Fruit fly (Drosophila melanogaster): Measurements from ENCODE around the gene CG12065.
A peak's percentile ranks its signal among the peaks of the same experiment; 100 is the strongest.

CG12065 gene

dm6 chrX:8574672-8575350, 705 bp downstream of the CG12065 start (continued):
- peak; percentile 4 for TF ChIP-seq phol (tag; optimal IDR thresholded peaks at IDR 0.05)
- no peak for TF ChIP-seq CG11085 (GFP tag; IDR thresholded peaks at IDR 0.05)
- TF ChIP-seq HLH4C (GFP tag; IDR thresholded peaks at IDR 0.05; ENCODE audit: partially characterized antibody), result no peak
- no peak for TF ChIP-seq CG6683 (GFP tag; optimal IDR thresholded peaks at IDR 0.05)
- TF ChIP-seq CG5953 (GFP tag; IDR thresholded peaks at IDR 0.05), result no peak
- peak; percentile 81 for TF ChIP-seq CG6689 (GFP tag; IDR thresholded peaks at IDR 0.05)
- peak; percentile 11 for TF ChIP-seq CG10979 (tag; optimal IDR thresholded peaks at IDR 0.05)
- no peak for TF ChIP-seq CG3726 (GFP tag; IDR thresholded peaks at IDR 0.05)
- no peak for TF ChIP-seq Hr78 (GFP tag; optimal IDR thresholded peaks at IDR 0.05)
- TF ChIP-seq row (GFP tag; IDR thresholded peaks at IDR 0.05), result peak; percentile 53
- no peak for TF ChIP-seq sob (GFP tag; IDR thresholded peaks at IDR 0.05)
- no peak for TF ChIP-seq cg (GFP tag; optimal IDR thresholded peaks at IDR 0.05)
- no peak for TF ChIP-seq croc (GFP tag; conservative IDR thresholded peaks at IDR 0.05)
- no peak for TF ChIP-seq CG10959 (GFP tag; IDR thresholded peaks at IDR 0.05)
- TF ChIP-seq prd (optimal IDR thresholded peaks at IDR 0.05), result no peak
- TF ChIP-seq prd (GFP tag; IDR thresholded peaks at IDR 0.05), result peak; percentile 50; the same call in 1 of the 3 replicates
- no peak for TF ChIP-seq shn (GFP tag; optimal IDR thresholded peaks at IDR 0.05)
- peak in 1 of 2 experiments; percentile 88 for TF ChIP-seq eve (GFP tag; optimal IDR thresholded peaks at IDR 0.05)
- 0 out of 2 replicates have a peak, but pooled peaks have one; percentile 40 for TF ChIP-seq E2f1 (GFP tag; IDR thresholded peaks at IDR 0.05)
- peak; percentile 56 for TF ChIP-seq CG7839 (tag; optimal IDR thresholded peaks at IDR 0.05)
- no peak for TF ChIP-seq ab (GFP tag; optimal IDR thresholded peaks at IDR 0.05)
- TF ChIP-seq CG1529 (GFP tag; optimal IDR thresholded peaks at IDR 0.05), result no peak
- no peak for TF ChIP-seq BEAF-32 (GFP tag; optimal IDR thresholded peaks at IDR 0.05)
- no peak for TF ChIP-seq CG12236 (GFP tag; optimal IDR thresholded peaks at IDR 0.05)
- 0 out of 2 replicates have a peak, but pooled peaks have one; percentile 17 for TF ChIP-seq dimm (GFP tag; IDR thresholded peaks at IDR 0.05)
- TF ChIP-seq dysf (GFP tag; IDR thresholded peaks at IDR 0.05), result peak; percentile 57; the same call in 1 of the 3 replicates
- TF ChIP-seq stwl (tag; optimal IDR thresholded peaks at IDR 0.05), result no peak
- no peak for TF ChIP-seq Dad (GFP tag; optimal IDR thresholded peaks at IDR 0.05)
- TF ChIP-seq CG15696 (tag; optimal IDR thresholded peaks at IDR 0.05), result no peak
- TF ChIP-seq hb (GFP tag; IDR thresholded peaks at IDR 0.05; ENCODE audit: partially characterized antibody), result no peak
- no peak for TF ChIP-seq Jarid2 (GFP tag; optimal IDR thresholded peaks at IDR 0.05)
- peak; percentile 13 for TF ChIP-seq CG10209 (GFP tag; optimal IDR thresholded peaks at IDR 0.05)
- no peak for TF ChIP-seq hth (optimal IDR thresholded peaks at IDR 0.05)
- no peak for TF ChIP-seq Dll (GFP tag; IDR thresholded peaks at IDR 0.05; ENCODE audit: partially characterized antibody)
- TF ChIP-seq CG2129 (GFP tag; IDR thresholded peaks at IDR 0.05; ENCODE audit: partially characterized antibody), result no peak
- peak; percentile 14 for TF ChIP-seq CG7556 (GFP tag; optimal IDR thresholded peaks at IDR 0.05)
- TF ChIP-seq CG13287 (GFP tag; IDR thresholded peaks at IDR 0.05; ENCODE audit: partially characterized antibody), result no peak
- no peak for TF ChIP-seq CG3995 (GFP tag; optimal IDR thresholded peaks at IDR 0.05)
- TF ChIP-seq CG13775 (GFP tag; optimal IDR thresholded peaks at IDR 0.05), result no peak
- TF ChIP-seq HLHmδ (GFP tag; optimal IDR thresholded peaks at IDR 0.05), result no peak
- TF ChIP-seq chinmo (GFP tag; IDR thresholded peaks at IDR 0.05; ENCODE audit: partially characterized antibody), result peak; percentile 76; the same call in 3 of the 4 replicates
- TF ChIP-seq CG14860 (GFP tag; IDR thresholded peaks at IDR 0.05; ENCODE audit: partially characterized antibody), result no peak
- no peak for TF ChIP-seq CG8281 (tag; optimal IDR thresholded peaks at IDR 0.05)
- no peak for TF ChIP-seq Camta (GFP tag; optimal IDR thresholded peaks at IDR 0.05)
- no peak for TF ChIP-seq CG10431 (GFP tag; optimal IDR thresholded peaks at IDR 0.05)
- TF ChIP-seq Mes4 (GFP tag; optimal IDR thresholded peaks at IDR 0.05), result no peak
- TF ChIP-seq Sox100B (GFP tag; optimal IDR thresholded peaks at IDR 0.05), result peak; percentile 11
- no peak for TF ChIP-seq ac (GFP tag; optimal IDR thresholded peaks at IDR 0.05)
- no peak for TF ChIP-seq CG6765 (GFP tag; optimal IDR thresholded peaks at IDR 0.05)

Data from whole organism, embryonic.